Worm (Caenorhabditis elegans): ENCODE measurements around the gene trpp-1.

The trpp-1 gene

DNA sequence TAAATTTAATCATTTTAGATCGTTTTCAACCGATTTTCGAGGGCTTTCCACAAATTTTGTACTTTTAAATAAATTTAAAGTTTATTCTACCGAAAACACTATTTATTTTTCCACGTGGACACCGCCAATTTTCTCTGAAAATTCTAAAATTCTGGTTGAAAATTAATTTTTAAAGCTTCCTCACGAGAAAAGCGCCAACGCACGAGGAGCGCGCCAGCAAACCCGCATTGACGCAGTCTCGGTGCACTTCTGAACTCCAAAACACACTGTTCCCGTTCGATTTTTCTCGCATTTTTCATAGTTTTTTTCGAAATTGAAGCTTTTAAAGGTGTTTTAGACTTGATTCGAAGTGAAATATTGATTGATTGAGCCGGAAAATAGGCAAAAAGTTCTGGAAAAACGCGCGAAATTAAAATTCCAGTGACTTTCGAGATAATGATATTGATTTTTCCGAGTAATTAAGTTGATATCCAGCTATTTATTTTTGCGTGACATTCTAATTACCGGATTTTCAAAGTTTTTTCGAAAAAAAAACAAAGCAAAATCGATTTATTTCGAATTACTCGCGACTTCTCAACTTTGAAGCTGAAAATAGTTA is 24.4 kb upstream of the trpp-1 start, which contains the start of gene cul-3 (continued):
- TF ChIP-seq unc-62 (GFP tag; optimal IDR thresholded peaks at IDR 0.05) (no peak), tlp-1 (tag; optimal IDR thresholded peaks at IDR 0.05) (no peak), efl-3 (GFP tag; optimal IDR thresholded peaks at IDR 0.05) (no peak), ceh-8 (GFP tag; optimal IDR thresholded peaks at IDR 0.05) (no peak), pag-3 (tag; optimal IDR thresholded peaks at IDR 0.05; ENCODE audit: borderline replicate concordance, insufficient read depth) (no peak), nhr-47 (tag; optimal IDR thresholded peaks at IDR 0.05) (peak; percentile 87), ceh-88 (GFP tag; IDR thresholded peaks at IDR 0.05) (no peak), nhr-20 (tag; optimal IDR thresholded peaks at IDR 0.05) (peak; percentile 55), dsc-1 (tag; optimal IDR thresholded peaks at IDR 0.05) (peak; percentile 71), ztf-11 (tag; optimal IDR thresholded peaks at IDR 0.05) (peak in 1 of 2 experiments; percentile 11), lin-13 (GFP tag; optimal IDR thresholded peaks at IDR 0.05) (peak; percentile 46), efl-1 (optimal IDR thresholded peaks at IDR 0.05) (peak; percentile 65 to 77), efl-1 (GFP tag; optimal IDR thresholded peaks at IDR 0.05 in 1 of 2) (peak; percentile 77 to 98), vab-15 (tag; optimal IDR thresholded peaks at IDR 0.05) (no peak), lin-15B (tag; optimal IDR thresholded peaks at IDR 0.05) (peak; percentile 54), nhr-84 (tag; optimal IDR thresholded peaks at IDR 0.05) (no peak), nhr-28 (tag; optimal IDR thresholded peaks at IDR 0.05) (no peak), skn-1 (tag; optimal IDR thresholded peaks at IDR 0.05) (peak; percentile 64), elt-3 (tag; optimal IDR thresholded peaks at IDR 0.05) (peak in 1 of 6 experiments; percentile 44), C16A3.4 (tag; optimal IDR thresholded peaks at IDR 0.05) (peak; percentile 32), unc-130 (tag; optimal IDR thresholded peaks at IDR 0.05) (peak; percentile 52), nhr-237 (tag; optimal IDR thresholded peaks at IDR 0.05) (no peak), nhr-11 (tag; optimal IDR thresholded peaks at IDR 0.05) (peak; percentile 27), egl-13 (tag; optimal IDR thresholded peaks at IDR 0.05) (peak; percentile 51), isw-1 (GFP tag; IDR thresholded peaks at IDR 0.05) (peak; percentile 52), fos-1 (tag; optimal IDR thresholded peaks at IDR 0.05) (no peak), ceh-82 (tag; optimal IDR thresholded peaks at IDR 0.05) (peak; percentile 58 to 77 (median 67)), snpc-4 (tag; optimal IDR thresholded peaks at IDR 0.05) (peak; percentile 57), unc-86 (tag; optimal IDR thresholded peaks at IDR 0.05) (peak; percentile 66), xbp-1 (tag; optimal IDR thresholded peaks at IDR 0.05) (peak; percentile 63), Y116A8C.19 (tag; optimal IDR thresholded peaks at IDR 0.05; ENCODE audit: borderline replicate concordance) (no peak), alr-1 (tag; optimal IDR thresholded peaks at IDR 0.05; ENCODE audit: borderline replicate concordance) (no peak), nhr-90 (tag; optimal IDR thresholded peaks at IDR 0.05; ENCODE audit: poor library complexity) (peak; percentile 71), elt-2 (tag; optimal IDR thresholded peaks at IDR 0.05) (peak; percentile 17), sox-4 (tag; optimal IDR thresholded peaks at IDR 0.05) (no peak), F16B12.6 (tag; optimal IDR thresholded peaks at IDR 0.05) (peak; percentile 53), C04F5.9 (tag; optimal IDR thresholded peaks at IDR 0.05) (peak; percentile 53), aha-1 (tag; optimal IDR thresholded peaks at IDR 0.05) (no peak), nhr-76 (tag; optimal IDR thresholded peaks at IDR 0.05) (no peak), sup-37 (GFP tag; optimal IDR thresholded peaks at IDR 0.05) (no peak), swsn-7 (tag; optimal IDR thresholded peaks at IDR 0.05) (peak; percentile 74), hlh-4 (tag; optimal IDR thresholded peaks at IDR 0.05) (no peak), pqm-1 (tag; optimal IDR thresholded peaks at IDR 0.05) (no peak), nhr-77 (tag; optimal IDR thresholded peaks at IDR 0.05) (peak; percentile 32), nhr-12 (tag; optimal IDR thresholded peaks at IDR 0.05) (no peak), lsy-2 (tag; optimal IDR thresholded peaks at IDR 0.05) (peak; percentile 72 to 77), lir-3 (tag; optimal IDR thresholded peaks at IDR 0.05; ENCODE audit: poor library complexity) (no peak), ztf-4 (tag; optimal IDR thresholded peaks at IDR 0.05) (no peak), fkh-8 (tag; optimal IDR thresholded peaks at IDR 0.05) (peak; percentile 47), egl-27 (tag; optimal IDR thresholded peaks at IDR 0.05) (no peak)
